Worm (Caenorhabditis elegans): Measurements from ENCODE around the gene lec-10.

- TF ChIP-seq lin-13 (GFP tag; optimal IDR thresholded peaks at IDR 0.05) (no peak), ama-1 (optimal IDR thresholded peaks at IDR 0.05) (no peak), lin-39 (tag; optimal IDR thresholded peaks at IDR 0.05) (no peak), nhr-10 (tag; optimal IDR thresholded peaks at IDR 0.05) (no peak), nhr-129 (tag; optimal IDR thresholded peaks at IDR 0.05) (peak; percentile 2), mab-5 (tag; optimal IDR thresholded peaks at IDR 0.05) (no peak), elt-3 (tag; optimal IDR thresholded peaks at IDR 0.05) (no peak), ZK546.5 (tag; optimal IDR thresholded peaks at IDR 0.05) (no peak)
Measured at ce11 chrV:6498441-6498840, 9.5 kb upstream of the lec-10 start.
